Fruit fly (Drosophila melanogaster) whole organism, embryonic: ENCODE data around the gene CG13031.

Experiments used
- Atf3 ChIP-seq: fragments of 200-800 bp; sonication (Bioruptor generic); optimal IDR thresholded peaks from 3 replicates; lab custom pipeline; 2016; ENCODE audit warnings: missing biosample characterization, missing genetic modification characterization
- Bgb ChIP-seq: fragments of 200-800 bp; sonication (Bioruptor generic); IDR thresholded peaks from 2 replicates; pipeline ENCODE4 v1.3.6; 2022; ENCODE audit warnings: missing biosample characterization, missing genetic modification characterization; ENCODE audit not compliant: partially characterized antibody
- Blimp-1 ChIP-seq: fragments of 200-800 bp; sonication (Bioruptor generic); optimal IDR thresholded peaks from 3 replicates; lab custom pipeline; 2018; ENCODE audit warnings: missing biosample characterization, missing genetic modification characterization, mild to moderate bottlenecking, moderate library complexity, missing genetic modification reagents
- CG10209 ChIP-seq: fragments of 200-800 bp; sonication (Bioruptor generic); optimal IDR thresholded peaks from 3 replicates; lab custom pipeline; 2017; ENCODE audit warnings: missing biosample characterization, mild to moderate bottlenecking, missing genetic modification characterization, missing genetic modification reagents
- CG10274 ChIP-seq: fragments of 200-800 bp; sonication (Bioruptor generic); optimal IDR thresholded peaks from 3 replicates; lab custom pipeline; 2017; ENCODE audit warnings: missing biosample characterization, mild to moderate bottlenecking, missing genetic modification characterization
- CG10979 ChIP-seq: fragments of 200-800 bp; sonication (Bioruptor generic); optimal IDR thresholded peaks from 2 replicates; lab custom pipeline; 2018; ENCODE audit warnings: missing biosample characterization, mild to moderate bottlenecking, missing genetic modification characterization, moderate library complexity
- CG11560 ChIP-seq: fragments of 200-800 bp; sonication (Bioruptor generic); IDR thresholded peaks from 3 replicates; pipeline ENCODE4 v1.3.6; 2022; ENCODE audit warnings: missing biosample characterization, missing genetic modification characterization
- CG11723 ChIP-seq: fragments of 200-800 bp; sonication (Bioruptor generic); optimal IDR thresholded peaks from 2 replicates; lab custom pipeline; 2017; ENCODE audit warnings: missing biosample characterization, mild to moderate bottlenecking, missing genetic modification characterization
- CG12299 ChIP-seq: fragments of 200-800 bp; sonication (Bioruptor generic); optimal IDR thresholded peaks from 2 replicates; lab custom pipeline; 2018; ENCODE audit warnings: missing biosample characterization, mild to moderate bottlenecking, missing genetic modification characterization
- CG13123 ChIP-seq: fragments of 200-800 bp; sonication (Bioruptor generic); optimal IDR thresholded peaks from 2 replicates; lab custom pipeline; 2016; ENCODE audit warnings: missing biosample characterization, missing genetic modification characterization
- CG1529 ChIP-seq: fragments of 200-800 bp; sonication (Bioruptor generic); optimal IDR thresholded peaks from 3 replicates; lab custom pipeline; 2018; ENCODE audit warnings: missing biosample characterization, missing genetic modification characterization
- CG16813 ChIP-seq: fragments of 200-800 bp; sonication (Bioruptor generic); IDR thresholded peaks from 3 replicates; pipeline ENCODE4 v1.3.6; 2022; ENCODE audit warnings: missing biosample characterization, missing genetic modification characterization; ENCODE audit not compliant: partially characterized antibody
- CG3065 ChIP-seq: fragments of 200-800 bp; sonication (Bioruptor generic); optimal IDR thresholded peaks from 2 replicates; lab custom pipeline; 2016; ENCODE audit warnings: missing biosample characterization, missing genetic modification characterization
- CG3163 ChIP-seq: fragments of 200-800 bp; sonication (Bioruptor generic); optimal IDR thresholded peaks from 3 replicates; lab custom pipeline; 2016; ENCODE audit warnings: missing biosample characterization, missing genetic modification characterization
- CG3726 ChIP-seq: fragments of 200-800 bp; sonication (Bioruptor generic); IDR thresholded peaks from 3 replicates; pipeline ENCODE4, ENCODE4 v1.3.6; 2022; ENCODE audit warnings: missing biosample characterization, missing genetic modification characterization
- CG4707 ChIP-seq: fragments of 200-800 bp; sonication (Bioruptor generic); optimal IDR thresholded peaks from 2 replicates; lab custom pipeline; 2018; ENCODE audit warnings: missing biosample characterization, mild to moderate bottlenecking, missing genetic modification characterization, moderate library complexity
- CG7357 ChIP-seq: fragments of 200-800 bp; sonication (Bioruptor generic); IDR thresholded peaks from 3 replicates; pipeline ENCODE4 v1.3.6; 2022; ENCODE audit warnings: missing biosample characterization, missing genetic modification characterization
- CG7928 ChIP-seq: fragments of 200-800 bp; sonication (Bioruptor generic); optimal IDR thresholded peaks from 2 replicates; lab custom pipeline; 2017; ENCODE audit warnings: missing biosample characterization, mild to moderate bottlenecking, missing genetic modification characterization
- CG8281 ChIP-seq: fragments of 200-800 bp; sonication (Bioruptor generic); optimal IDR thresholded peaks from 2 replicates; lab custom pipeline; 2018; ENCODE audit warnings: missing biosample characterization, mild to moderate bottlenecking, missing genetic modification characterization, moderate library complexity
- CG9797 ChIP-seq: fragments of 200-800 bp; sonication (Bioruptor generic); optimal IDR thresholded peaks from 3 replicates; lab custom pipeline; 2018; ENCODE audit warnings: missing biosample characterization, mild to moderate bottlenecking, missing genetic modification characterization
- CrebB ChIP-seq: fragments of 200-800 bp; sonication (Bioruptor generic); optimal IDR thresholded peaks from 3 replicates; lab custom pipeline; 2018; ENCODE audit warnings: missing biosample characterization, mild to moderate bottlenecking, missing genetic modification characterization
- Fer2 ChIP-seq: fragments of 200-800 bp; sonication (Bioruptor generic); optimal IDR thresholded peaks from 2 replicates; lab custom pipeline; 2018; ENCODE audit warnings: missing biosample characterization, mild to moderate bottlenecking, missing genetic modification characterization, moderate library complexity
- Gug ChIP-seq: fragments of 200-800 bp; sonication (Bioruptor generic); IDR thresholded peaks from 4 replicates; pipeline ENCODE4 v1.3.6; 2022; ENCODE audit warnings: missing biosample characterization, missing genetic modification characterization
- HLH3B ChIP-seq: fragments of 200-800 bp; sonication (Bioruptor generic); IDR thresholded peaks from 2 replicates; pipeline ENCODE4 v1.3.6; 2022; ENCODE audit warnings: missing biosample characterization, missing genetic modification characterization
- Hr3 ChIP-seq: fragments of 200-800 bp; sonication (Bioruptor generic); optimal IDR thresholded peaks from 3 replicates; lab custom pipeline; 2016; ENCODE audit warnings: missing biosample characterization, missing genetic modification characterization
- Nf-YB ChIP-seq: fragments of 200-800 bp; sonication (Bioruptor generic); optimal IDR thresholded peaks from 3 replicates; lab custom pipeline; 2019; ENCODE audit warnings: missing biosample characterization, mild to moderate bottlenecking, missing genetic modification characterization, moderate library complexity
- Side ChIP-seq: fragments of 200-800 bp; sonication (Bioruptor generic); optimal IDR thresholded peaks from 2 replicates; lab custom pipeline; 2016; ENCODE audit warnings: missing biosample characterization, missing genetic modification characterization
- Six4 ChIP-seq: fragments of 200-800 bp; sonication (Bioruptor generic); optimal IDR thresholded peaks from 2 replicates; lab custom pipeline; 2016; ENCODE audit warnings: missing biosample characterization, missing genetic modification characterization
- Ssrp ChIP-seq: fragments of 200-800 bp; sonication (Bioruptor generic); optimal IDR thresholded peaks from 2 replicates; lab custom pipeline; 2018; ENCODE audit warnings: missing biosample characterization, mild to moderate bottlenecking, missing genetic modification characterization, moderate library complexity
- Taf1 ChIP-seq: fragments of 200-800 bp; sonication (Bioruptor generic); IDR thresholded peaks from 2 replicates; pipeline ENCODE4 v1.3.6; 2022; ENCODE audit warnings: missing biosample characterization, missing genetic modification characterization
- ap ChIP-seq: fragments of 200-800 bp; sonication (Bioruptor generic); IDR thresholded peaks from 2 replicates; pipeline ENCODE4 v1.3.6; 2022; ENCODE audit warnings: missing biosample characterization, missing genetic modification characterization
- chm ChIP-seq: fragments of 200-800 bp; sonication (Bioruptor generic); IDR thresholded peaks from 2 replicates; pipeline ENCODE4 v1.3.6; 2022; ENCODE audit warnings: missing biosample characterization, missing genetic modification characterization
- ci ChIP-seq: fragments of 200-800 bp; sonication (Bioruptor generic); IDR thresholded peaks from 3 replicates; pipeline ENCODE4 v1.3.6; 2022; ENCODE audit warnings: missing biosample characterization, missing genetic modification characterization
- dan ChIP-seq: fragments of 200-800 bp; sonication (Bioruptor generic); IDR thresholded peaks from 2 replicates; pipeline ENCODE4 v1.3.6; 2022; ENCODE audit warnings: missing biosample characterization, missing genetic modification characterization
- eve ChIP-seq, 2 experiments: fragments of >200 bp; optimal IDR thresholded peaks; 2 replicates each; lab custom pipeline; 2017; ENCODE audit warnings: missing biosample characterization in 2 of 2, missing genetic modification characterization in 2 of 2
- fd64A ChIP-seq: fragments of 200-800 bp; sonication (Bioruptor generic); optimal IDR thresholded peaks from 3 replicates; lab custom pipeline; 2018; ENCODE audit warnings: missing biosample characterization, mild to moderate bottlenecking, missing genetic modification characterization
- fru ChIP-seq: fragments of >200 bp; optimal IDR thresholded peaks from 2 replicates; lab custom pipeline; 2017
- fu2 ChIP-seq: fragments of 200-800 bp; sonication (Bioruptor generic); optimal IDR thresholded peaks from 2 replicates; lab custom pipeline; 2016; ENCODE audit warnings: missing biosample characterization, missing genetic modification characterization
- gce ChIP-seq: fragments of 200-800 bp; sonication (Bioruptor generic); IDR thresholded peaks from 3 replicates; pipeline ENCODE4 v1.3.6; 2022; ENCODE audit warnings: missing biosample characterization, missing genetic modification characterization
- gem ChIP-seq: fragments of 200-800 bp; sonication (Bioruptor generic); optimal IDR thresholded peaks from 2 replicates; lab custom pipeline; 2019; ENCODE audit warnings: missing biosample characterization, mild to moderate bottlenecking, missing genetic modification characterization, moderate library complexity
- gsb ChIP-seq: fragments of 200-800 bp; sonication (Bioruptor generic); IDR thresholded peaks from 2 replicates; pipeline ENCODE4 v1.3.6; 2022; ENCODE audit warnings: missing biosample characterization, missing genetic modification characterization
- maf-S ChIP-seq: fragments of 200-800 bp; sonication (Bioruptor generic); optimal IDR thresholded peaks from 2 replicates; lab custom pipeline; 2016; ENCODE audit warnings: missing biosample characterization, missing genetic modification characterization
- pan ChIP-seq, 4 experiments: fragments of >200 bp in 3 of 4; fragments of 200-800 bp in 1 of 4; sonication (Bioruptor generic) in 1 of 4; optimal IDR thresholded peaks in 3 of 4; IDR thresholded peaks in 1 of 4; 2 replicates each; pipeline versions ENCODE4 v1.3.6 to Lab custom; 2017 to 2022; ENCODE audit warnings: missing biosample characterization in 2 of 4, missing genetic modification characterization in 2 of 4, mixed read lengths in 1 of 4
- prd ChIP-seq, 3 experiments: fragments of >200 bp in 2 of 3; fragments of 200-800 bp in 1 of 3; sonication (Bioruptor generic) in 1 of 3; optimal IDR thresholded peaks in 2 of 3; IDR thresholded peaks in 1 of 3; 2 replicates in 2 of 3; 3 replicates in 1 of 3; pipeline versions ENCODE4 v1.3.6 to Lab custom; 2017 to 2022; ENCODE audit warnings: missing biosample characterization in 1 of 3, missing genetic modification characterization in 1 of 3
- psq ChIP-seq: fragments of 200-800 bp; sonication (Bioruptor generic); optimal IDR thresholded peaks from 2 replicates; lab custom pipeline; 2017; ENCODE audit warnings: missing biosample characterization, missing genetic modification characterization
- sim ChIP-seq: fragments of 200-800 bp; sonication (Bioruptor generic); IDR thresholded peaks from 2 replicates; pipeline ENCODE4 v1.3.6; 2022; ENCODE audit warnings: missing biosample characterization, missing genetic modification characterization
- slou ChIP-seq: fragments of 200-800 bp; sonication (Bioruptor generic); optimal IDR thresholded peaks from 3 replicates; lab custom pipeline; 2016; ENCODE audit warnings: missing biosample characterization, missing genetic modification characterization
- tio ChIP-seq: fragments of 200-800 bp; sonication (Bioruptor generic); optimal IDR thresholded peaks from 2 replicates; lab custom pipeline; 2017; ENCODE audit warnings: missing biosample characterization, missing genetic modification characterization, inconsistent platforms
- toy ChIP-seq: fragments of 200-800 bp; sonication (Bioruptor generic); IDR thresholded peaks from 2 replicates; pipeline ENCODE4 v1.3.6; 2022; ENCODE audit warnings: missing biosample characterization, missing genetic modification characterization
- trh ChIP-seq: fragments of 200-800 bp; sonication (Bioruptor generic); optimal IDR thresholded peaks from 2 replicates; lab custom pipeline; 2016; ENCODE audit warnings: missing biosample characterization, missing genetic modification characterization

The CG13031 gene

dm6 chr3L:16743906-16744704 lies 19.4 kb downstream of the CG13031 start (continued):
- TF ChIP-seq trh (GFP tag; lab: Kevin White, UChicago) (no peak), psq (GFP tag; lab: Kevin White, UChicago) (no peak), Taf1 (no peak), chm (GFP tag; lab: Robert Waterston, UW) (no peak), tio (GFP tag; lab: Kevin White, UChicago) (no peak), CG7357 (GFP tag; lab: Robert Waterston, UW) (no peak), Fer2 (tag; lab: Kevin White, UChicago) (no peak), CG10979 (peak; percentile 79), CG16813 (GFP tag; lab: Robert Waterston, UW) (no peak), dan (no peak), CG13123 (GFP tag; lab: Kevin White, UChicago) (no peak), CG4707 (GFP tag; lab: Kevin White, UChicago) (no peak), CG12299 (no peak), CG3163 (GFP tag; lab: Kevin White, UChicago) (no peak), toy (GFP tag; lab: Robert Waterston, UW) (no peak), Blimp-1 (peak; percentile 51), Nf-YB (no peak), fu2 (GFP tag; lab: Kevin White, UChicago) (no peak), ap (GFP tag; lab: Robert Waterston, UW) (no peak), fru (lab: Kevin White, UChicago) (no peak), slou (no peak), gsb (GFP tag; lab: Robert Waterston, UW) (no peak), Bgb (GFP tag; lab: Robert Waterston, UW) (no peak), Side (GFP tag; lab: Kevin White, UChicago) (no peak), HLH3B (GFP tag; lab: Robert Waterston, UW) (no peak), gem (tag; lab: Kevin White, UChicago) (peak; percentile 26), pan (optimal IDR thresholded peaks at IDR 0.05; lab: Kevin White, UChicago) (no peak), pan (GFP tag; optimal IDR thresholded peaks at IDR 0.05 in 1 of 2, IDR thresholded peaks at IDR 0.05 in 1 of 2) (no peak), Ssrp (tag; lab: Kevin White, UChicago) (no peak), CG10209 (no peak), CG10274 (GFP tag; lab: Kevin White, UChicago) (no peak), CG3065 (no peak), ci (GFP tag; lab: Robert Waterston, UW) (no peak), CG11560 (no peak), sim (GFP tag; lab: Robert Waterston, UW) (no peak), CrebB (no peak), fd64A (GFP tag; lab: Kevin White, UChicago) (peak; percentile 0), CG11723 (GFP tag; lab: Kevin White, UChicago) (no peak), Atf3 (GFP tag; lab: Kevin White, UChicago) (no peak), CG8281 (no peak), prd (optimal IDR thresholded peaks at IDR 0.05; lab: Kevin White, UChicago) (no peak), prd (GFP tag; IDR thresholded peaks at IDR 0.05; lab: Robert Waterston, UW) (no peak), Hr3 (no peak), gce (GFP tag; lab: Robert Waterston, UW) (no peak), CG7928 (GFP tag; lab: Kevin White, UChicago) (no peak), CG9797 (GFP tag; lab: Kevin White, UChicago) (no peak), Six4 (GFP tag; lab: Kevin White, UChicago) (peak; percentile 13), eve (GFP tag; optimal IDR thresholded peaks at IDR 0.05; lab: Kevin White, UChicago) (peak in 1 of 2 experiments; percentile 32), CG1529 (GFP tag; lab: Kevin White, UChicago) (no peak), CG3726 (GFP tag; lab: Robert Waterston, UW) (no peak), Gug (GFP tag; lab: Robert Waterston, UW) (no peak), maf-S (GFP tag; lab: Kevin White, UChicago) (no peak)
